Fruit fly (Drosophila melanogaster) whole organism, embryonic: ENCODE results near the gene sesB.

Source experiments
- ATbp ChIP-seq: fragments of 200-800 bp; sonication (Bioruptor generic); optimal IDR thresholded peaks from 2 replicates; lab custom pipeline; 2017; ENCODE audit warnings: missing biosample characterization, mild to moderate bottlenecking, missing genetic modification characterization, missing genetic modification reagents
- C15 ChIP-seq: fragments of 200-800 bp; sonication (Bioruptor generic); IDR thresholded peaks from 3 replicates; pipeline ENCODE4 v1.3.6; 2022; ENCODE audit warnings: missing biosample characterization, missing genetic modification characterization
- CG1024 ChIP-seq: fragments of 200-800 bp; sonication (Bioruptor generic); IDR thresholded peaks from 2 replicates; pipeline ENCODE4 v1.3.6; 2022; ENCODE audit warnings: missing biosample characterization, missing genetic modification characterization
- CG10979 ChIP-seq: fragments of 200-800 bp; sonication (Bioruptor generic); optimal IDR thresholded peaks from 2 replicates; lab custom pipeline; 2018; ENCODE audit warnings: missing biosample characterization, mild to moderate bottlenecking, missing genetic modification characterization, moderate library complexity
- CG12071 ChIP-seq: fragments of 200-800 bp; sonication (Bioruptor generic); optimal IDR thresholded peaks from 3 replicates; lab custom pipeline; 2018; ENCODE audit warnings: missing biosample characterization, mild to moderate bottlenecking, missing genetic modification characterization
- CG12219 ChIP-seq: fragments of 200-800 bp; sonication (Bioruptor generic); optimal IDR thresholded peaks from 3 replicates; lab custom pipeline; 2018; ENCODE audit warnings: missing biosample characterization, mild to moderate bottlenecking, missing genetic modification characterization
- CG12942 ChIP-seq: fragments of 200-800 bp; sonication (Bioruptor generic); optimal IDR thresholded peaks from 3 replicates; lab custom pipeline; 2016; ENCODE audit warnings: missing biosample characterization, missing genetic modification characterization
- CG13296 ChIP-seq: fragments of 200-800 bp; sonication (Bioruptor generic); optimal IDR thresholded peaks from 3 replicates; lab custom pipeline; 2018; ENCODE audit warnings: missing biosample characterization, mild to moderate bottlenecking, missing genetic modification characterization
- CG3065 ChIP-seq: fragments of 200-800 bp; sonication (Bioruptor generic); optimal IDR thresholded peaks from 2 replicates; lab custom pipeline; 2016; ENCODE audit warnings: missing biosample characterization, missing genetic modification characterization
- CG33213 ChIP-seq: fragments of 200-800 bp; sonication (Bioruptor generic); optimal IDR thresholded peaks from 3 replicates; lab custom pipeline; 2016; ENCODE audit warnings: missing biosample characterization, missing genetic modification characterization
- CG43689 ChIP-seq: fragments of 200-800 bp; sonication (Bioruptor generic); IDR thresholded peaks from 2 replicates; pipeline ENCODE4 v1.3.6; 2022; ENCODE audit warnings: missing biosample characterization, missing genetic modification characterization
- CG5953 ChIP-seq: fragments of 200-800 bp; sonication (Bioruptor generic); IDR thresholded peaks from 2 replicates; pipeline ENCODE4 v1.3.6; 2022; ENCODE audit warnings: missing biosample characterization, missing genetic modification characterization
- CG6689 ChIP-seq: fragments of 200-800 bp; sonication (Bioruptor generic); IDR thresholded peaks from 2 replicates; pipeline ENCODE4 v1.3.6; 2022; ENCODE audit warnings: missing biosample characterization, missing genetic modification characterization
- CG7357 ChIP-seq: fragments of 200-800 bp; sonication (Bioruptor generic); IDR thresholded peaks from 3 replicates; pipeline ENCODE4 v1.3.6; 2022; ENCODE audit warnings: missing biosample characterization, missing genetic modification characterization
- CG7786 ChIP-seq: fragments of 200-800 bp; sonication (Bioruptor generic); optimal IDR thresholded peaks from 2 replicates; lab custom pipeline; 2016; ENCODE audit warnings: missing biosample characterization, missing genetic modification characterization
- CG8359 ChIP-seq: fragments of 200-800 bp; sonication (Bioruptor generic); optimal IDR thresholded peaks from 2 replicates; lab custom pipeline; 2017; ENCODE audit warnings: missing biosample characterization, mild to moderate bottlenecking, missing genetic modification characterization, borderline replicate concordance
- Chrac-16 ChIP-seq: fragments of 200-800 bp; sonication (Bioruptor generic); optimal IDR thresholded peaks from 3 replicates; lab custom pipeline; 2016; ENCODE audit warnings: missing biosample characterization, missing genetic modification characterization
- D19A ChIP-seq: fragments of 200-800 bp; optimal IDR thresholded peaks from 3 replicates; lab custom pipeline; 2019; ENCODE audit warnings: missing biosample characterization, mild to moderate bottlenecking, missing genetic modification characterization, moderate library complexity
- D19B ChIP-seq: fragments of 200-800 bp; sonication (Bioruptor generic); optimal IDR thresholded peaks from 2 replicates; lab custom pipeline; 2017; ENCODE audit warnings: missing biosample characterization, mild to moderate bottlenecking, missing genetic modification characterization
- Dek ChIP-seq: fragments of 200-800 bp; sonication (Bioruptor generic); optimal IDR thresholded peaks from 3 replicates; lab custom pipeline; 2019; ENCODE audit warnings: missing biosample characterization, mild to moderate bottlenecking, missing genetic modification characterization, moderate library complexity
- Fer3 ChIP-seq: fragments of 200-800 bp; sonication (Bioruptor generic); optimal IDR thresholded peaks from 2 replicates; lab custom pipeline; 2018; ENCODE audit warnings: missing biosample characterization, mild to moderate bottlenecking, missing genetic modification characterization, moderate library complexity
- Gsc ChIP-seq: fragments of 200-800 bp; sonication (Bioruptor generic); IDR thresholded peaks from 2 replicates; pipeline ENCODE4 v1.3.6; 2022; ENCODE audit warnings: missing biosample characterization, missing genetic modification characterization
- Hmr ChIP-seq: fragments of 200-800 bp; sonication (Bioruptor generic); optimal IDR thresholded peaks from 3 replicates; lab custom pipeline; 2017; ENCODE audit warnings: mild to moderate bottlenecking, missing biosample characterization, missing genetic modification reagents, missing genetic modification characterization
- Hsf ChIP-seq: fragments of 200-800 bp; sonication (Bioruptor generic); optimal IDR thresholded peaks from 3 replicates; lab custom pipeline; 2016; ENCODE audit warnings: missing biosample characterization, missing genetic modification characterization
- Max ChIP-seq: fragments of 200-800 bp; sonication (Bioruptor generic); optimal IDR thresholded peaks from 2 replicates; lab custom pipeline; 2016; ENCODE audit warnings: missing biosample characterization, mild to moderate bottlenecking, missing genetic modification characterization
- Mrtf ChIP-seq: fragments of 200-800 bp; sonication (Bioruptor generic); IDR thresholded peaks from 3 replicates; pipeline ENCODE4 v1.3.6; 2022; ENCODE audit warnings: missing biosample characterization, missing genetic modification characterization
- Nf-YB ChIP-seq: fragments of 200-800 bp; sonication (Bioruptor generic); optimal IDR thresholded peaks from 3 replicates; lab custom pipeline; 2019; ENCODE audit warnings: missing biosample characterization, mild to moderate bottlenecking, missing genetic modification characterization, moderate library complexity
- Sry-δ ChIP-seq: fragments of 200-800 bp; sonication (Bioruptor generic); optimal IDR thresholded peaks from 2 replicates; lab custom pipeline; 2016; ENCODE audit warnings: missing biosample characterization, missing genetic modification characterization
- Taf1 ChIP-seq: fragments of 200-800 bp; sonication (Bioruptor generic); IDR thresholded peaks from 2 replicates; pipeline ENCODE4 v1.3.6; 2022; ENCODE audit warnings: missing biosample characterization, missing genetic modification characterization
- ase ChIP-seq: fragments of 200-800 bp; sonication (Bioruptor generic); IDR thresholded peaks from 3 replicates; pipeline ENCODE4 v1.3.6; 2022; ENCODE audit warnings: missing biosample characterization, missing genetic modification characterization
- br ChIP-seq: fragments of >200 bp; optimal IDR thresholded peaks from 2 replicates; lab custom pipeline; 2017
- cas ChIP-seq: fragments of 200-800 bp; sonication (Bioruptor generic); IDR thresholded peaks from 2 replicates; pipeline ENCODE4 v1.3.6; 2022; ENCODE audit warnings: missing biosample characterization, missing genetic modification characterization
- chm ChIP-seq: fragments of 200-800 bp; sonication (Bioruptor generic); IDR thresholded peaks from 2 replicates; pipeline ENCODE4 v1.3.6; 2022; ENCODE audit warnings: missing biosample characterization, missing genetic modification characterization
- corto ChIP-seq: fragments of 200-800 bp; sonication (Bioruptor generic); optimal IDR thresholded peaks from 2 replicates; lab custom pipeline; 2016; ENCODE audit warnings: missing biosample characterization, mild to moderate bottlenecking, missing genetic modification characterization, moderate library complexity
- danr ChIP-seq: fragments of 200-800 bp; sonication (Bioruptor generic); IDR thresholded peaks from 2 replicates; pipeline ENCODE4 v1.3.6; 2022; ENCODE audit warnings: missing biosample characterization, missing genetic modification characterization
- dm ChIP-seq: fragments of 200-800 bp; sonication (Bioruptor generic); optimal IDR thresholded peaks from 3 replicates; lab custom pipeline; 2016; ENCODE audit warnings: missing biosample characterization, missing genetic modification characterization
- dysf ChIP-seq: fragments of 200-800 bp; sonication (Bioruptor generic); IDR thresholded peaks from 3 replicates; pipeline ENCODE4 v1.3.6; 2022; ENCODE audit warnings: missing biosample characterization, missing genetic modification characterization
- gce ChIP-seq: fragments of 200-800 bp; sonication (Bioruptor generic); IDR thresholded peaks from 3 replicates; pipeline ENCODE4 v1.3.6; 2022; ENCODE audit warnings: missing biosample characterization, missing genetic modification characterization
- hbn ChIP-seq: fragments of 200-800 bp; sonication (Bioruptor generic); IDR thresholded peaks from 2 replicates; pipeline ENCODE4 v1.3.6; 2022; ENCODE audit warnings: missing biosample characterization, missing genetic modification characterization; ENCODE audit not compliant: partially characterized antibody
- her ChIP-seq: fragments of 200-800 bp; sonication (Bioruptor generic); optimal IDR thresholded peaks from 2 replicates; lab custom pipeline; 2016; ENCODE audit warnings: missing biosample characterization, missing genetic modification characterization
- inv ChIP-seq: fragments of 200-800 bp; sonication (Bioruptor generic); IDR thresholded peaks from 2 replicates; pipeline ENCODE4 v1.3.6; 2022; ENCODE audit warnings: missing biosample characterization, missing genetic modification characterization; ENCODE audit not compliant: partially characterized antibody
- jing ChIP-seq: fragments of 200-800 bp; sonication (Bioruptor generic); optimal IDR thresholded peaks from 2 replicates; lab custom pipeline; 2018; ENCODE audit warnings: missing biosample characterization, mild to moderate bottlenecking, missing genetic modification characterization
- nmo ChIP-seq: fragments of 200-800 bp; sonication (Bioruptor generic); optimal IDR thresholded peaks from 2 replicates; lab custom pipeline; 2018; ENCODE audit warnings: missing biosample characterization, mild to moderate bottlenecking, missing genetic modification characterization, moderate library complexity
- peb ChIP-seq: fragments of 200-800 bp; sonication (Bioruptor generic); IDR thresholded peaks from 2 replicates; pipeline ENCODE4 v1.3.6; 2022; ENCODE audit warnings: missing biosample characterization, missing genetic modification characterization
- sqz ChIP-seq: fragments of 200-800 bp; sonication (Bioruptor generic); optimal IDR thresholded peaks from 3 replicates; lab custom pipeline; 2018; ENCODE audit warnings: missing biosample characterization, mild to moderate bottlenecking, missing genetic modification characterization
- tna ChIP-seq: fragments of 200-800 bp; sonication (Bioruptor generic); IDR thresholded peaks from 2 replicates; pipeline ENCODE4 v1.3.6; 2022; ENCODE audit warnings: missing biosample characterization, missing genetic modification characterization; ENCODE audit not compliant: partially characterized antibody
- trh ChIP-seq: fragments of 200-800 bp; sonication (Bioruptor generic); optimal IDR thresholded peaks from 2 replicates; lab custom pipeline; 2016; ENCODE audit warnings: missing biosample characterization, missing genetic modification characterization
- tup ChIP-seq: fragments of 200-800 bp; sonication (Bioruptor generic); optimal IDR thresholded peaks from 2 replicates; lab custom pipeline; 2016; ENCODE audit warnings: missing biosample characterization, mild to moderate bottlenecking, missing genetic modification characterization, moderate library complexity
- unpg ChIP-seq: fragments of 200-800 bp; sonication (Bioruptor generic); optimal IDR thresholded peaks from 3 replicates; lab custom pipeline; 2018; ENCODE audit warnings: missing biosample characterization, mild to moderate bottlenecking, missing genetic modification characterization, moderate library complexity
- zen ChIP-seq: fragments of 200-800 bp; sonication (Bioruptor generic); optimal IDR thresholded peaks from 3 replicates; lab custom pipeline; 2018; ENCODE audit warnings: missing biosample characterization, mild to moderate bottlenecking, missing genetic modification characterization, moderate library complexity

The sesB gene

dm6 chrX:10737422-10738150 is 49.2 kb downstream of the sesB start (continued):
- peak; percentile 84 for TF ChIP-seq CG12219 (GFP tag; lab: Kevin White, UChicago)
- peak; percentile 91 for TF ChIP-seq nmo (GFP tag; lab: Kevin White, UChicago)
- peak; percentile 78 for TF ChIP-seq CG5953
- peak; percentile 71 for TF ChIP-seq dm (GFP tag; lab: Kevin White, UChicago)
- TF ChIP-seq gce (GFP tag; lab: Robert Waterston, UW): peak; percentile 86
- peak; percentile 69 for TF ChIP-seq CG33213 (GFP tag; lab: Kevin White, UChicago)
- TF ChIP-seq D19B (GFP tag; lab: Kevin White, UChicago): peak; percentile 61
- TF ChIP-seq her (GFP tag; lab: Kevin White, UChicago): peak; percentile 62
- peak; percentile 57 for TF ChIP-seq tup
- TF ChIP-seq CG7357 (GFP tag; lab: Robert Waterston, UW): peak; percentile 72
- peak; percentile 74 for TF ChIP-seq CG13296
- TF ChIP-seq D19A (tag; lab: Kevin White, UChicago): peak; percentile 80
- TF ChIP-seq C15: peak; percentile 57; the same call in 1 of the 3 replicates
- TF ChIP-seq unpg (GFP tag; lab: Kevin White, UChicago): peak; percentile 90
- TF ChIP-seq hbn: no peak
- peak; percentile 71 for TF ChIP-seq danr
- TF ChIP-seq Fer3 (tag; lab: Kevin White, UChicago): peak; percentile 89
- peak; percentile 42 for TF ChIP-seq CG8359
- TF ChIP-seq sqz (GFP tag; lab: Kevin White, UChicago): peak; percentile 71
- peak; percentile 77 for TF ChIP-seq jing (GFP tag; lab: Kevin White, UChicago)
- peak; percentile 84 for TF ChIP-seq ase (GFP tag; lab: Robert Waterston, UW)
- TF ChIP-seq CG12942 (GFP tag; lab: Kevin White, UChicago): peak; percentile 43
- no peak for TF ChIP-seq corto (GFP tag; lab: Kevin White, UChicago)
- TF ChIP-seq br (lab: Kevin White, UChicago): no peak
- TF ChIP-seq ATbp (GFP tag; lab: Kevin White, UChicago): peak; percentile 92
- peak; percentile 61 for TF ChIP-seq Nf-YB
- TF ChIP-seq CG1024 (GFP tag; lab: Robert Waterston, UW): peak; percentile 81
- TF ChIP-seq Hsf (GFP tag; lab: Kevin White, UChicago): peak; percentile 70
- peak; percentile 90 for TF ChIP-seq dysf
- TF ChIP-seq chm (GFP tag; lab: Robert Waterston, UW): peak; percentile 89
- TF ChIP-seq Taf1 (GFP tag; lab: Robert Waterston, UW): peak; percentile 60; the same call in 1 of the 2 replicates
- TF ChIP-seq CG43689: peak; percentile 36; the same call in 1 of the 2 replicates
- peak; percentile 82 for TF ChIP-seq Mrtf (GFP tag; lab: Robert Waterston, UW)
- no peak; the same call in 1 of the 2 replicates for TF ChIP-seq Gsc
- no peak for TF ChIP-seq cas (GFP tag; lab: Robert Waterston, UW)
- peak; percentile 89 for TF ChIP-seq CG7786
- peak; percentile 82 for TF ChIP-seq CG6689
- TF ChIP-seq tna (GFP tag; lab: Robert Waterston, UW): no peak
- TF ChIP-seq trh (GFP tag; lab: Kevin White, UChicago): no peak
- peak; percentile 60 for TF ChIP-seq Chrac-16 (GFP tag; lab: Kevin White, UChicago)
- TF ChIP-seq CG12071 (GFP tag; lab: Kevin White, UChicago): peak; percentile 93
- no peak for TF ChIP-seq inv
- TF ChIP-seq CG10979 (tag; lab: Kevin White, UChicago): peak; percentile 88
- no peak for TF ChIP-seq CG3065 (GFP tag; lab: Kevin White, UChicago)
- TF ChIP-seq Hmr: peak; percentile 88
- peak; percentile 85 for TF ChIP-seq peb
- peak; percentile 67 for TF ChIP-seq zen (tag; lab: Kevin White, UChicago)
- peak; percentile 49 for TF ChIP-seq Sry-δ
- peak; percentile 47 for TF ChIP-seq Max (GFP tag; lab: Kevin White, UChicago)
- peak; percentile 82 for TF ChIP-seq Dek (tag; lab: Kevin White, UChicago)
